4 fruit fly cellular contexts compared by ENCODE assay signal in genomic region chr3R:24766684-24767083, dm6.
TF ChIP-seq lines count a peak whose summit lies in the region.

No protein-coding gene starts in this region.

- no peak for TF ChIP-seq CTCF in whole organism, embryonic (GFP tag; optimal IDR thresholded peaks at IDR 0.05; lab: Kevin White, UChicago)

TF ChIP-seq in whole organism, adult, 20 proteins besides CTCF, POLR2A, EP300 and RAD21:
- peak; percentile 21 for TF ChIP-seq kay (GFP tag; lab: Kevin White, UChicago; ENCODE audit: borderline replicate concordance)
- no peak for TF ChIP-seq CG5204 (GFP tag; optimal IDR thresholded peaks at IDR 0.05; lab: Kevin White, UChicago)

TF ChIP-seq in whole organism, embryonic, 481 proteins besides CTCF, POLR2A, EP300 and RAD21:
- TF ChIP-seq CG11560 (tag; IDR thresholded peaks at IDR 0.05; lab: Robert Waterston, UW), result no peak
- no peak for TF ChIP-seq Xbp1 (GFP tag; optimal IDR thresholded peaks at IDR 0.05; lab: Kevin White, UChicago)
- TF ChIP-seq Ets97D (GFP tag; optimal IDR thresholded peaks at IDR 0.05; lab: Kevin White, UChicago), result no peak
- TF ChIP-seq CG31365 (tag; optimal IDR thresholded peaks at IDR 0.05; lab: Kevin White, UChicago), result no peak
- 0 out of 3 replicates have a peak, but pooled peaks have one; percentile 28 for TF ChIP-seq sr (GFP tag; IDR thresholded peaks at IDR 0.05; lab: Robert Waterston, UW)
- no peak for TF ChIP-seq CG7963 (GFP tag; IDR thresholded peaks at IDR 0.05; lab: Robert Waterston, UW; ENCODE audit: partially characterized antibody)
- no peak for TF ChIP-seq Chrac-16 (GFP tag; optimal IDR thresholded peaks at IDR 0.05; lab: Kevin White, UChicago)
- no peak for TF ChIP-seq stwl (tag; optimal IDR thresholded peaks at IDR 0.05; lab: Kevin White, UChicago)
- peak; percentile 47; the same call in 1 of the 2 replicates for TF ChIP-seq Drgx (GFP tag; IDR thresholded peaks at IDR 0.05; lab: Robert Waterston, UW)
- no peak for TF ChIP-seq CG3838 (GFP tag; optimal IDR thresholded peaks at IDR 0.05; lab: Kevin White, UChicago)
- no peak for TF ChIP-seq Bdp1 (GFP tag; optimal IDR thresholded peaks at IDR 0.05; lab: Kevin White, UChicago)
- no peak for TF ChIP-seq nerfin-1 (tag; optimal IDR thresholded peaks at IDR 0.05; lab: Kevin White, UChicago)
- no peak for TF ChIP-seq Hmr (GFP tag; optimal IDR thresholded peaks at IDR 0.05; lab: Kevin White, UChicago)
- no peak for TF ChIP-seq gem (tag; optimal IDR thresholded peaks at IDR 0.05; lab: Kevin White, UChicago)
- TF ChIP-seq onecut (GFP tag; IDR thresholded peaks at IDR 0.05; lab: Robert Waterston, UW), result no peak
- TF ChIP-seq CHES-1-like (GFP tag; optimal IDR thresholded peaks at IDR 0.05; lab: Kevin White, UChicago), result no peak

TF ChIP-seq in whole organism, prepupa, 60 proteins besides CTCF, POLR2A, EP300 and RAD21:
- TF ChIP-seq fd59A (GFP tag; optimal IDR thresholded peaks at IDR 0.05; lab: Kevin White, UChicago), result no peak
- peak; percentile 5 for TF ChIP-seq Hr4 (GFP tag; optimal IDR thresholded peaks at IDR 0.05; lab: Kevin White, UChicago)
- no peak for TF ChIP-seq Hr38 (GFP tag; optimal IDR thresholded peaks at IDR 0.05; lab: Kevin White, UChicago)
- no peak for TF ChIP-seq CG8632 (GFP tag; optimal IDR thresholded peaks at IDR 0.05; lab: Kevin White, UChicago)
- no peak for TF ChIP-seq Ets21C (GFP tag; optimal IDR thresholded peaks at IDR 0.05; lab: Kevin White, UChicago)
- TF ChIP-seq CG6808 (GFP tag; optimal IDR thresholded peaks at IDR 0.05; lab: Kevin White, UChicago), result no peak
- TF ChIP-seq CG6276 (GFP tag; optimal IDR thresholded peaks at IDR 0.05; lab: Kevin White, UChicago), result peak; percentile 56
- peak; percentile 75 for TF ChIP-seq CG8119 (GFP tag; IDR thresholded peaks at IDR 0.05; lab: Robert Waterston, UW)
- TF ChIP-seq eg (GFP tag; IDR thresholded peaks at IDR 0.05; lab: Robert Waterston, UW), result peak; percentile 40; the same call in 2 of the 3 replicates
- peak; percentile 34; the same call in 1 of the 2 replicates for TF ChIP-seq CG15336 (GFP tag; IDR thresholded peaks at IDR 0.05; lab: Robert Waterston, UW)
- no peak for TF ChIP-seq Sox102F (GFP tag; optimal IDR thresholded peaks at IDR 0.05; lab: Kevin White, UChicago)

TF ChIP-seq in whole organism, pupa, 21 proteins besides CTCF, POLR2A, EP300 and RAD21:
- TF ChIP-seq CG13204 (GFP tag; optimal IDR thresholded peaks at IDR 0.05; lab: Kevin White, UChicago) (no peak), CG9948 (tag; optimal IDR thresholded peaks at IDR 0.05; lab: Kevin White, UChicago) (no peak), CG10348 (GFP tag; IDR thresholded peaks at IDR 0.05; lab: Robert Waterston, UW) (no peak), CG17806 (tag; optimal IDR thresholded peaks at IDR 0.05; lab: Kevin White, UChicago) (no peak), CG34367 (tag; optimal IDR thresholded peaks at IDR 0.05; lab: Kevin White, UChicago) (no peak), rn (GFP tag; IDR thresholded peaks at IDR 0.05; lab: Robert Waterston, UW) (no peak), CG8159 (tag; optimal IDR thresholded peaks at IDR 0.05; lab: Kevin White, UChicago) (no peak), CG15710 (tag; optimal IDR thresholded peaks at IDR 0.05; lab: Kevin White, UChicago) (no peak), CG12605 (GFP tag; IDR thresholded peaks at IDR 0.05; lab: Robert Waterston, UW) (no peak), CG4496 (GFP tag; IDR thresholded peaks at IDR 0.05; lab: Robert Waterston, UW) (0 out of 3 replicates have a peak, but pooled peaks have one; percentile 38), Ets98B (GFP tag; IDR thresholded peaks at IDR 0.05; lab: Robert Waterston, UW) (peak; percentile 20; the same call in 1 of the 2 replicates), EcR (GFP tag; optimal IDR thresholded peaks at IDR 0.05; lab: Kevin White, UChicago) (no peak), CG8301 (tag; optimal IDR thresholded peaks at IDR 0.05; lab: Kevin White, UChicago) (no peak), Pif1B (GFP tag; optimal IDR thresholded peaks at IDR 0.05; lab: Kevin White, UChicago) (no peak), CG32121 (GFP tag; IDR thresholded peaks at IDR 0.05; lab: Robert Waterston, UW) (0 out of 2 replicates have a peak, but pooled peaks have one; percentile 15), Pif1A (GFP tag; optimal IDR thresholded peaks at IDR 0.05; lab: Kevin White, UChicago) (no peak), gl (tag; optimal IDR thresholded peaks at IDR 0.05; lab: Kevin White, UChicago) (no peak), D1 (tag; optimal IDR thresholded peaks at IDR 0.05; lab: Kevin White, UChicago) (no peak), fd96Ca (GFP tag; IDR thresholded peaks at IDR 0.05; lab: Robert Waterston, UW) (peak; percentile 11; the same call in 1 of the 3 replicates), Snoo (tag; optimal IDR thresholded peaks at IDR 0.05; lab: Kevin White, UChicago) (no peak), CG14655 (GFP tag; optimal IDR thresholded peaks at IDR 0.05; lab: Kevin White, UChicago) (no peak)
TF ChIP-seq in whole organism, pupa: peak in this region for 4.
